Worm (Caenorhabditis elegans) whole organism, L2 larva: Measurements from ENCODE around the gene nhr-185.

Experiments
- alr-1 ChIP-seq: fragments of 150-350 bp; optimal IDR thresholded peaks from 2 replicates; lab custom pipeline; 2014; ENCODE audit warnings: missing biosample characterization, missing genetic modification characterization
- egl-27 ChIP-seq: sonication (generic microtip); optimal IDR thresholded peaks from 3 replicates; lab custom pipeline; 2017; ENCODE audit warnings: missing biosample characterization, missing genetic modification reagents, missing genetic modification characterization
- elt-1 ChIP-seq: fragments of 150-350 bp; optimal IDR thresholded peaks from 2 replicates; lab custom pipeline; 2014; ENCODE audit warnings: missing biosample characterization, missing genetic modification characterization
- fos-1 ChIP-seq: fragments of 150-350 bp; optimal IDR thresholded peaks from 2 replicates; lab custom pipeline; 2014; ENCODE audit warnings: missing biosample characterization, missing genetic modification characterization
- lin-13 ChIP-seq: fragments of 150-350 bp; optimal IDR thresholded peaks from 2 replicates; lab custom pipeline; 2014; ENCODE audit warnings: missing biosample characterization, missing genetic modification reagents, missing genetic modification characterization
- nhr-129 ChIP-seq: fragments of 150-350 bp; optimal IDR thresholded peaks from 2 replicates; lab custom pipeline; 2014; ENCODE audit warnings: missing biosample characterization, missing genetic modification characterization
- nhr-237 ChIP-seq: fragments of 150-350 bp; optimal IDR thresholded peaks from 2 replicates; lab custom pipeline; 2014; ENCODE audit warnings: missing biosample characterization, missing genetic modification characterization
- nhr-25 ChIP-seq: fragments of 150-350 bp; sonication (generic microtip); optimal IDR thresholded peaks from 3 replicates; lab custom pipeline; 2014; ENCODE audit warnings: missing biosample characterization, missing genetic modification characterization
- nhr-77 ChIP-seq: fragments of 150-350 bp; optimal IDR thresholded peaks from 2 replicates; lab custom pipeline; 2014; ENCODE audit warnings: missing biosample characterization, missing genetic modification characterization
- snpc-4 ChIP-seq: fragments of 150-350 bp; optimal IDR thresholded peaks from 2 replicates; lab custom pipeline; 2014; ENCODE audit warnings: missing biosample characterization, missing genetic modification characterization
- ztf-4 ChIP-seq: fragments of 150-350 bp; optimal IDR thresholded peaks from 2 replicates; lab custom pipeline; 2014; ENCODE audit warnings: missing biosample characterization, missing genetic modification characterization

ce11 chrV:3890761-3891160, 43.6 kb upstream of the nhr-185 start, which contains the start of gene C17E7.9:
- TF ChIP-seq egl-27 (tag; lab: Kevin White, UChicago) (no peak), alr-1 (tag; lab: Kevin White, UChicago) (no peak), snpc-4 (tag; lab: Kevin White, UChicago) (no peak), nhr-25 (tag; lab: Kevin White, UChicago) (no peak), nhr-77 (no peak), lin-13 (no peak), elt-1 (tag; lab: Kevin White, UChicago) (no peak), fos-1 (no peak), ztf-4 (tag; lab: Kevin White, UChicago) (no peak), nhr-129 (tag; lab: Kevin White, UChicago) (no peak), nhr-237 (tag; lab: Kevin White, UChicago) (no peak)
